Fruit fly (Drosophila melanogaster) whole organism, embryonic: ENCODE measurements around the gene Cp16.

Source experiments
- Ada2b ChIP-seq: fragments of 200-800 bp; sonication (Bioruptor generic); IDR thresholded peaks from 2 replicates; pipeline ENCODE4 v1.3.6; 2022; ENCODE audit warnings: missing biosample characterization, missing genetic modification characterization
- Atf6 ChIP-seq: fragments of 200-800 bp; sonication (Bioruptor generic); IDR thresholded peaks from 2 replicates; pipeline ENCODE4 v1.3.6; 2022; ENCODE audit warnings: missing biosample characterization, missing genetic modification characterization
- B-H1 ChIP-seq: fragments of 200-800 bp; sonication (Bioruptor generic); IDR thresholded peaks from 3 replicates; pipeline ENCODE4 v1.3.6; 2022; ENCODE audit warnings: missing biosample characterization, missing genetic modification characterization
- CG10147 ChIP-seq: fragments of 200-800 bp; sonication (Bioruptor generic); optimal IDR thresholded peaks from 2 replicates; lab custom pipeline; 2019; ENCODE audit warnings: missing biosample characterization, mild to moderate bottlenecking, missing genetic modification characterization, moderate library complexity
- CG10209 ChIP-seq: fragments of 200-800 bp; sonication (Bioruptor generic); optimal IDR thresholded peaks from 3 replicates; lab custom pipeline; 2017; ENCODE audit warnings: missing biosample characterization, mild to moderate bottlenecking, missing genetic modification characterization, missing genetic modification reagents
- CG10979 ChIP-seq: fragments of 200-800 bp; sonication (Bioruptor generic); optimal IDR thresholded peaks from 2 replicates; lab custom pipeline; 2018; ENCODE audit warnings: missing biosample characterization, mild to moderate bottlenecking, missing genetic modification characterization, moderate library complexity
- CG11504 ChIP-seq: fragments of 200-800 bp; sonication (Bioruptor generic); optimal IDR thresholded peaks from 3 replicates; lab custom pipeline; 2019; ENCODE audit warnings: missing biosample characterization, mild to moderate bottlenecking, missing genetic modification characterization, moderate library complexity
- CG11695 ChIP-seq: fragments of 200-800 bp; sonication (Bioruptor generic); IDR thresholded peaks from 3 replicates; pipeline ENCODE4 v1.3.6; 2022; ENCODE audit warnings: missing biosample characterization, missing genetic modification characterization
- CG15011 ChIP-seq: fragments of 200-800 bp; sonication (Bioruptor generic); optimal IDR thresholded peaks from 3 replicates; lab custom pipeline; 2018; ENCODE audit warnings: missing biosample characterization, mild to moderate bottlenecking, missing genetic modification characterization
- CG1529 ChIP-seq: fragments of 200-800 bp; sonication (Bioruptor generic); optimal IDR thresholded peaks from 3 replicates; lab custom pipeline; 2018; ENCODE audit warnings: missing biosample characterization, missing genetic modification characterization
- CG16813 ChIP-seq: fragments of 200-800 bp; sonication (Bioruptor generic); IDR thresholded peaks from 3 replicates; pipeline ENCODE4 v1.3.6; 2022; ENCODE audit warnings: missing biosample characterization, missing genetic modification characterization; ENCODE audit not compliant: partially characterized antibody
- CG16863 ChIP-seq: fragments of 200-800 bp; sonication (Bioruptor generic); optimal IDR thresholded peaks from 3 replicates; lab custom pipeline; 2016; ENCODE audit warnings: missing biosample characterization, missing genetic modification characterization
- CG17568 ChIP-seq: fragments of 200-800 bp; sonication (Bioruptor generic); optimal IDR thresholded peaks from 2 replicates; lab custom pipeline; 2018; ENCODE audit warnings: missing biosample characterization, mild to moderate bottlenecking, missing genetic modification characterization, moderate library complexity
- CG30020 ChIP-seq: fragments of 200-800 bp; optimal IDR thresholded peaks from 2 replicates; lab custom pipeline; 2019; ENCODE audit warnings: missing biosample characterization, mild to moderate bottlenecking, missing genetic modification characterization, moderate library complexity
- CG3163 ChIP-seq: fragments of 200-800 bp; sonication (Bioruptor generic); optimal IDR thresholded peaks from 3 replicates; lab custom pipeline; 2016; ENCODE audit warnings: missing biosample characterization, missing genetic modification characterization
- CG4328 ChIP-seq: fragments of 200-800 bp; sonication (Bioruptor generic); optimal IDR thresholded peaks from 3 replicates; lab custom pipeline; 2017; ENCODE audit warnings: missing biosample characterization, missing genetic modification reagents, missing genetic modification characterization
- CG4360 ChIP-seq: fragments of 200-800 bp; sonication (Bioruptor generic); IDR thresholded peaks from 2 replicates; pipeline ENCODE4 v1.3.6; 2022; ENCODE audit warnings: missing biosample characterization, missing genetic modification characterization
- CG4404 ChIP-seq: fragments of 200-800 bp; sonication (Bioruptor generic); IDR thresholded peaks from 2 replicates; pipeline ENCODE4 v1.3.6; 2022; ENCODE audit warnings: missing biosample characterization, missing genetic modification characterization
- CG4730 ChIP-seq: fragments of 200-800 bp; sonication (Bioruptor generic); IDR thresholded peaks from 2 replicates; pipeline ENCODE4 v1.3.6; 2022; ENCODE audit warnings: missing biosample characterization, missing genetic modification characterization
- CG5180 ChIP-seq: fragments of 200-800 bp; sonication (Bioruptor generic); optimal IDR thresholded peaks from 3 replicates; lab custom pipeline; 2017; ENCODE audit warnings: missing biosample characterization, missing genetic modification characterization, mild to moderate bottlenecking, moderate library complexity, missing genetic modification reagents
- CG6175 ChIP-seq: fragments of 200-800 bp; sonication (Bioruptor generic); IDR thresholded peaks from 3 replicates; pipeline ENCODE4 v1.3.6; 2022; ENCODE audit warnings: missing biosample characterization, missing genetic modification characterization
- CG6654 ChIP-seq: fragments of 200-800 bp; sonication (Bioruptor generic); optimal IDR thresholded peaks from 2 replicates; lab custom pipeline; 2017; ENCODE audit warnings: missing biosample characterization, mild to moderate bottlenecking, missing genetic modification characterization
- CG8478 ChIP-seq: fragments of >200 bp; optimal IDR thresholded peaks from 2 replicates; lab custom pipeline; 2018
- CG9727 ChIP-seq: fragments of 200-800 bp; sonication (Bioruptor generic); optimal IDR thresholded peaks from 3 replicates; lab custom pipeline; 2017; ENCODE audit warnings: missing biosample characterization, mild to moderate bottlenecking, missing genetic modification characterization
- CrebB ChIP-seq: fragments of 200-800 bp; sonication (Bioruptor generic); optimal IDR thresholded peaks from 3 replicates; lab custom pipeline; 2018; ENCODE audit warnings: missing biosample characterization, mild to moderate bottlenecking, missing genetic modification characterization
- H15 ChIP-seq: fragments of 200-800 bp; sonication (Bioruptor generic); IDR thresholded peaks from 3 replicates; pipeline ENCODE4 v1.3.6; 2022; ENCODE audit warnings: missing biosample characterization, missing genetic modification characterization
- H2.0 ChIP-seq: fragments of 200-800 bp; sonication (Bioruptor generic); IDR thresholded peaks from 2 replicates; pipeline ENCODE4 v1.3.6; 2022; ENCODE audit warnings: missing biosample characterization, missing genetic modification characterization
- Hsf ChIP-seq: fragments of 200-800 bp; sonication (Bioruptor generic); optimal IDR thresholded peaks from 3 replicates; lab custom pipeline; 2016; ENCODE audit warnings: missing biosample characterization, missing genetic modification characterization
- Nf-YA ChIP-seq: fragments of 200-800 bp; sonication (Bioruptor generic); IDR thresholded peaks from 2 replicates; pipeline ENCODE4 v1.3.6; 2022; ENCODE audit warnings: missing biosample characterization, missing genetic modification characterization
- Nf-YC ChIP-seq: fragments of 200-800 bp; optimal IDR thresholded peaks from 3 replicates; lab custom pipeline; 2019; ENCODE audit warnings: missing biosample characterization, mild to moderate bottlenecking, missing genetic modification characterization, moderate library complexity
- Optix ChIP-seq: fragments of 200-800 bp; sonication (Bioruptor generic); IDR thresholded peaks from 3 replicates; pipeline ENCODE4 v1.3.6; 2022; ENCODE audit warnings: missing biosample characterization, missing genetic modification characterization
- Rx ChIP-seq: fragments of 200-800 bp; sonication (Bioruptor generic); IDR thresholded peaks from 2 replicates; pipeline ENCODE4 v1.3.6; 2022; ENCODE audit warnings: missing biosample characterization, missing genetic modification characterization
- Sry-δ ChIP-seq: fragments of 200-800 bp; sonication (Bioruptor generic); optimal IDR thresholded peaks from 2 replicates; lab custom pipeline; 2016; ENCODE audit warnings: missing biosample characterization, missing genetic modification characterization
- al ChIP-seq: fragments of 200-800 bp; sonication (Bioruptor generic); IDR thresholded peaks from 2 replicates; pipeline ENCODE4 v1.3.6; 2022; ENCODE audit warnings: missing biosample characterization, missing genetic modification characterization
- cg ChIP-seq: fragments of 200-800 bp; sonication (Bioruptor generic); optimal IDR thresholded peaks from 3 replicates; lab custom pipeline; 2019; ENCODE audit warnings: missing biosample characterization, mild to moderate bottlenecking, missing genetic modification characterization, moderate library complexity
- crol ChIP-seq: fragments of 200-800 bp; sonication (Bioruptor generic); IDR thresholded peaks from 2 replicates; pipeline ENCODE4 v1.3.6; 2022; ENCODE audit warnings: missing biosample characterization, missing genetic modification characterization
- dm ChIP-seq: fragments of 200-800 bp; sonication (Bioruptor generic); optimal IDR thresholded peaks from 3 replicates; lab custom pipeline; 2016; ENCODE audit warnings: missing biosample characterization, missing genetic modification characterization
- grau ChIP-seq: fragments of 200-800 bp; optimal IDR thresholded peaks from 3 replicates; lab custom pipeline; 2019; ENCODE audit warnings: missing biosample characterization, mild to moderate bottlenecking, missing genetic modification characterization, moderate library complexity
- grn ChIP-seq: fragments of 200-800 bp; sonication (Bioruptor generic); optimal IDR thresholded peaks from 3 replicates; lab custom pipeline; 2017; ENCODE audit warnings: missing biosample characterization, missing genetic modification characterization
- gsb-n ChIP-seq: fragments of 200-800 bp; sonication (Bioruptor generic); optimal IDR thresholded peaks from 3 replicates; lab custom pipeline; 2018; ENCODE audit warnings: missing biosample characterization, mild to moderate bottlenecking, missing genetic modification characterization
- lola ChIP-seq, 3 experiments: fragments of >200 bp in 2 of 3; fragments of 200-800 bp in 1 of 3; sonication (Bioruptor generic) in 1 of 3; optimal IDR thresholded peaks; 2 replicates each; lab custom pipeline; 2017 to 2019; ENCODE audit warnings: missing biosample characterization in 3 of 3, missing genetic modification characterization in 3 of 3, mild to moderate bottlenecking in 1 of 3, moderate library complexity in 1 of 3
- lov ChIP-seq, 2 experiments: fragments of 200-800 bp in 1 of 2; fragments of >200 bp in 1 of 2; sonication (Bioruptor generic) in 1 of 2; IDR thresholded peaks in 1 of 2; optimal IDR thresholded peaks in 1 of 2; 2 replicates in 1 of 2; 3 replicates in 1 of 2; pipeline versions ENCODE4 v1.3.6 to Lab custom; 2017 to 2022; ENCODE audit warnings: missing biosample characterization in 1 of 2, missing genetic modification characterization in 1 of 2
- pho ChIP-seq: fragments of 200-800 bp; sonication (Bioruptor generic); optimal IDR thresholded peaks from 2 replicates; lab custom pipeline; 2016; ENCODE audit warnings: missing biosample characterization, missing genetic modification characterization
- prd ChIP-seq, 3 experiments: fragments of >200 bp in 2 of 3; fragments of 200-800 bp in 1 of 3; sonication (Bioruptor generic) in 1 of 3; optimal IDR thresholded peaks in 2 of 3; IDR thresholded peaks in 1 of 3; 2 replicates in 2 of 3; 3 replicates in 1 of 3; pipeline versions ENCODE4 v1.3.6 to Lab custom; 2017 to 2022; ENCODE audit warnings: missing biosample characterization in 1 of 3, missing genetic modification characterization in 1 of 3
- pzg ChIP-seq: fragments of 200-800 bp; sonication (Bioruptor generic); optimal IDR thresholded peaks from 3 replicates; lab custom pipeline; 2018; ENCODE audit warnings: missing biosample characterization, mild to moderate bottlenecking, missing genetic modification characterization, moderate library complexity
- sens ChIP-seq: fragments of 200-800 bp; sonication (Bioruptor generic); peaks from one replicate; lab custom pipeline; 2016; ENCODE audit warnings: missing biosample characterization, missing genetic modification characterization
- sob ChIP-seq: fragments of 200-800 bp; sonication (Bioruptor generic); IDR thresholded peaks from 2 replicates; pipeline ENCODE4 v1.3.6; 2022; ENCODE audit warnings: missing biosample characterization, missing genetic modification characterization
- sqz ChIP-seq: fragments of 200-800 bp; sonication (Bioruptor generic); optimal IDR thresholded peaks from 3 replicates; lab custom pipeline; 2018; ENCODE audit warnings: missing biosample characterization, mild to moderate bottlenecking, missing genetic modification characterization
- tap ChIP-seq: fragments of 200-800 bp; optimal IDR thresholded peaks from 3 replicates; lab custom pipeline; 2019; ENCODE audit warnings: missing biosample characterization, mild to moderate bottlenecking, missing genetic modification characterization, moderate library complexity
- tio ChIP-seq: fragments of 200-800 bp; sonication (Bioruptor generic); optimal IDR thresholded peaks from 2 replicates; lab custom pipeline; 2017; ENCODE audit warnings: missing biosample characterization, missing genetic modification characterization, inconsistent platforms
- zfh1 ChIP-seq: fragments of 200-800 bp; sonication (Bioruptor generic); IDR thresholded peaks from 3 replicates; pipeline ENCODE4 v1.3.6; 2022; ENCODE audit warnings: missing biosample characterization, missing genetic modification characterization

Cp16 gene

dm6 chr3L:8767876-8768275 lies 36.1 kb downstream of the Cp16 start (continued):
- peak; percentile 55; the same call in 1 of the 2 replicates for TF ChIP-seq Atf6 (GFP tag; lab: Robert Waterston, UW)
- TF ChIP-seq CG4360 (GFP tag; lab: Robert Waterston, UW), result no peak
- TF ChIP-seq CG9727 (GFP tag; lab: Kevin White, UChicago), result peak; percentile 57
- peak; percentile 62 for TF ChIP-seq grau (tag; lab: Kevin White, UChicago)
- no peak for TF ChIP-seq Rx (GFP tag; lab: Robert Waterston, UW)
- no peak for TF ChIP-seq CrebB (tag; lab: Kevin White, UChicago)
- no peak for TF ChIP-seq cg (GFP tag; lab: Kevin White, UChicago)
- TF ChIP-seq pho (GFP tag; lab: Kevin White, UChicago), result peak; percentile 42
- TF ChIP-seq tio, result peak; percentile 37
- no peak for TF ChIP-seq H15 (GFP tag; lab: Robert Waterston, UW)
- peak; percentile 14; the same call in 1 of the 2 replicates for TF ChIP-seq Ada2b
- TF ChIP-seq CG8478 (lab: Kevin White, UChicago), result no peak
- TF ChIP-seq CG1529 (GFP tag; lab: Kevin White, UChicago), result no peak
- no peak for TF ChIP-seq CG4328 (GFP tag; lab: Kevin White, UChicago)
- TF ChIP-seq CG5180 (GFP tag; lab: Kevin White, UChicago), result peak; percentile 3
- no peak for TF ChIP-seq CG6654 (GFP tag; lab: Kevin White, UChicago)
- TF ChIP-seq CG10979 (tag; lab: Kevin White, UChicago), result no peak
- TF ChIP-seq lov (optimal IDR thresholded peaks at IDR 0.05; lab: Kevin White, UChicago), result no peak
- no peak for TF ChIP-seq lov (GFP tag; IDR thresholded peaks at IDR 0.05; lab: Robert Waterston, UW)
- TF ChIP-seq H2.0 (GFP tag; lab: Robert Waterston, UW), result peak; percentile 41; the same call in 1 of the 2 replicates
- no peak for TF ChIP-seq CG4730
- no peak for TF ChIP-seq sqz
- no peak for TF ChIP-seq CG3163
- TF ChIP-seq tap (tag; lab: Kevin White, UChicago), result no peak
- TF ChIP-seq dm (GFP tag; lab: Kevin White, UChicago), result no peak
- TF ChIP-seq sens (GFP tag; lab: Kevin White, UChicago), result peak; percentile 72
- TF ChIP-seq lola (GFP tag; optimal IDR thresholded peaks at IDR 0.05; lab: Kevin White, UChicago), result no peak
- TF ChIP-seq grn (GFP tag; lab: Kevin White, UChicago), result peak; percentile 12
- no peak for TF ChIP-seq Nf-YC (tag; lab: Kevin White, UChicago)
- TF ChIP-seq CG16863 (GFP tag; lab: Kevin White, UChicago), result no peak
- TF ChIP-seq CG10147 (GFP tag; lab: Kevin White, UChicago), result no peak
- TF ChIP-seq al (GFP tag; lab: Robert Waterston, UW), result peak; percentile 17; the same call in 1 of the 2 replicates
- TF ChIP-seq B-H1 (GFP tag; lab: Robert Waterston, UW), result no peak
- no peak for TF ChIP-seq CG6175 (GFP tag; lab: Robert Waterston, UW)
- 0 out of 2 replicates have a peak, but pooled peaks have one; percentile 14 for TF ChIP-seq sob (GFP tag; lab: Robert Waterston, UW)
- no peak for TF ChIP-seq Nf-YA (GFP tag; lab: Robert Waterston, UW)
- TF ChIP-seq Sry-δ, result peak; percentile 15
- TF ChIP-seq CG17568 (GFP tag; lab: Kevin White, UChicago), result no peak
- TF ChIP-seq CG30020 (tag; lab: Kevin White, UChicago), result no peak
- peak; percentile 55; the same call in 1 of the 3 replicates for TF ChIP-seq CG11695 (GFP tag; lab: Robert Waterston, UW)
- peak; percentile 7 for TF ChIP-seq CG15011 (GFP tag; lab: Kevin White, UChicago)
- peak; percentile 24 for TF ChIP-seq Hsf (GFP tag; lab: Kevin White, UChicago)
- TF ChIP-seq prd (optimal IDR thresholded peaks at IDR 0.05; lab: Kevin White, UChicago), result no peak
- TF ChIP-seq prd (GFP tag; IDR thresholded peaks at IDR 0.05; lab: Robert Waterston, UW), result peak; percentile 58; the same call in 2 of the 3 replicates
- no peak for TF ChIP-seq crol
- TF ChIP-seq pzg (GFP tag; lab: Kevin White, UChicago), result no peak
- TF ChIP-seq CG10209 (GFP tag; lab: Kevin White, UChicago), result peak; percentile 42
- no peak for TF ChIP-seq zfh1 (GFP tag; lab: Robert Waterston, UW)
- no peak for TF ChIP-seq gsb-n (tag; lab: Kevin White, UChicago)
- TF ChIP-seq CG11504 (tag; lab: Kevin White, UChicago), result peak; percentile 64
- TF ChIP-seq Optix (GFP tag; lab: Robert Waterston, UW), result no peak
- no peak for TF ChIP-seq CG4404
- no peak for TF ChIP-seq CG16813 (GFP tag; lab: Robert Waterston, UW)
